ENCODE assay signal across 1 fruit fly cellular context in genomic region chr3L:8186627-8187396, dm6.
TF ChIP-seq lines count a peak whose summit lies in the region.

Gene ERR, minus strand, starts transcription at chr3L:8186671.
Gene Atg18a, plus strand, starts transcription at chr3L:8186857.

TF ChIP-seq in whole organism, embryonic, 481 proteins besides CTCF, POLR2A, EP300 and RAD21 (continued from another document and continues in another):
- peak; percentile 87 for TF ChIP-seq ken (GFP tag; IDR thresholded peaks at IDR 0.05; lab: Robert Waterston, UW)
- TF ChIP-seq danr (GFP tag; IDR thresholded peaks at IDR 0.05; lab: Robert Waterston, UW) = peak; percentile 79; the same call in 1 of the 2 replicates
- peak; percentile 76 for TF ChIP-seq Bdp1 (GFP tag; optimal IDR thresholded peaks at IDR 0.05; lab: Kevin White, UChicago)
- TF ChIP-seq CG7987 (GFP tag; optimal IDR thresholded peaks at IDR 0.05; lab: Kevin White, UChicago) = no peak
- peak; percentile 93 for TF ChIP-seq CG4404 (GFP tag; IDR thresholded peaks at IDR 0.05; lab: Robert Waterston, UW)
- peak; percentile 70 for TF ChIP-seq CG18011 (GFP tag; optimal IDR thresholded peaks at IDR 0.05; lab: Kevin White, UChicago)
- peak; percentile 74 for TF ChIP-seq YL-1 (GFP tag; optimal IDR thresholded peaks at IDR 0.05; lab: Kevin White, UChicago)
- peak; percentile 61 for TF ChIP-seq CG1647 (GFP tag; optimal IDR thresholded peaks at IDR 0.05; lab: Kevin White, UChicago)
- no peak for TF ChIP-seq ewg (GFP tag; optimal IDR thresholded peaks at IDR 0.05; lab: Kevin White, UChicago)
- peak; percentile 80 for TF ChIP-seq Xrp1 (GFP tag; IDR thresholded peaks at IDR 0.05; lab: Robert Waterston, UW)
- no peak for TF ChIP-seq CG17568 (GFP tag; optimal IDR thresholded peaks at IDR 0.05; lab: Kevin White, UChicago)
- TF ChIP-seq CG10366 (GFP tag; IDR thresholded peaks at IDR 0.05; lab: Robert Waterston, UW) = peak; percentile 84
- TF ChIP-seq tio (GFP tag; optimal IDR thresholded peaks at IDR 0.05; lab: Kevin White, UChicago) = no peak
- TF ChIP-seq CG4707 (GFP tag; optimal IDR thresholded peaks at IDR 0.05; lab: Kevin White, UChicago) = no peak
- TF ChIP-seq CG13287 (GFP tag; IDR thresholded peaks at IDR 0.05; lab: Robert Waterston, UW; ENCODE audit: partially characterized antibody) = peak; percentile 70
- peak; percentile 71 for TF ChIP-seq gt (GFP tag; IDR thresholded peaks at IDR 0.05; lab: Robert Waterston, UW)
- TF ChIP-seq CG12299 (tag; optimal IDR thresholded peaks at IDR 0.05; lab: Kevin White, UChicago) = peak; percentile 38
- peak; percentile 78 for TF ChIP-seq Ada2b (GFP tag; IDR thresholded peaks at IDR 0.05; lab: Robert Waterston, UW)
- no peak for TF ChIP-seq Kr (GFP tag; optimal IDR thresholded peaks at IDR 0.05; lab: Kevin White, UChicago)
- TF ChIP-seq CG17186 (GFP tag; optimal IDR thresholded peaks at IDR 0.05; lab: Kevin White, UChicago) = peak; percentile 85
- peak; percentile 63 for TF ChIP-seq CG12744 (GFP tag; optimal IDR thresholded peaks at IDR 0.05; lab: Kevin White, UChicago)
- peak; percentile 87 for TF ChIP-seq jumu (GFP tag; optimal IDR thresholded peaks at IDR 0.05; lab: Kevin White, UChicago)
- TF ChIP-seq zen (tag; optimal IDR thresholded peaks at IDR 0.05; lab: Kevin White, UChicago) = peak; percentile 74
- peak; percentile 33 for TF ChIP-seq Nf-YB (GFP tag; optimal IDR thresholded peaks at IDR 0.05; lab: Kevin White, UChicago)
- peak; percentile 90 for TF ChIP-seq kni (GFP tag; optimal IDR thresholded peaks at IDR 0.05; lab: Kevin White, UChicago)
- TF ChIP-seq NFAT (GFP tag; IDR thresholded peaks at IDR 0.05; lab: Robert Waterston, UW) = peak; percentile 92
- TF ChIP-seq CG12104 (GFP tag; optimal IDR thresholded peaks at IDR 0.05; lab: Kevin White, UChicago) = peak; percentile 58
- peak; percentile 77 for TF ChIP-seq seq (GFP tag; IDR thresholded peaks at IDR 0.05; lab: Robert Waterston, UW)
- TF ChIP-seq Dip3 (GFP tag; optimal IDR thresholded peaks at IDR 0.05; lab: Kevin White, UChicago) = peak; percentile 88
- peak; percentile 83 for TF ChIP-seq CG30020 (tag; optimal IDR thresholded peaks at IDR 0.05; lab: Kevin White, UChicago)
- TF ChIP-seq cas (GFP tag; IDR thresholded peaks at IDR 0.05; lab: Robert Waterston, UW) = peak; percentile 83
- TF ChIP-seq chn (GFP tag; optimal IDR thresholded peaks at IDR 0.05; lab: Kevin White, UChicago) = peak; percentile 87
- TF ChIP-seq CG4360 (GFP tag; IDR thresholded peaks at IDR 0.05; lab: Robert Waterston, UW) = peak; percentile 85
- peak; percentile 92 for TF ChIP-seq lmd (GFP tag; IDR thresholded peaks at IDR 0.05; lab: Robert Waterston, UW)
- peak; percentile 36 for TF ChIP-seq CG1529 (GFP tag; optimal IDR thresholded peaks at IDR 0.05; lab: Kevin White, UChicago)
- no peak for TF ChIP-seq CG11504 (tag; optimal IDR thresholded peaks at IDR 0.05; lab: Kevin White, UChicago)
- TF ChIP-seq CG32532 (GFP tag; IDR thresholded peaks at IDR 0.05; lab: Robert Waterston, UW) = peak; percentile 90
- peak; percentile 94 for TF ChIP-seq CG9215 (GFP tag; IDR thresholded peaks at IDR 0.05; lab: Robert Waterston, UW)
- TF ChIP-seq trem (tag; optimal IDR thresholded peaks at IDR 0.05; lab: Kevin White, UChicago) = peak; percentile 83
- peak; percentile 89 for TF ChIP-seq gem (tag; optimal IDR thresholded peaks at IDR 0.05; lab: Kevin White, UChicago)
- TF ChIP-seq fd3F (GFP tag; optimal IDR thresholded peaks at IDR 0.05; lab: Kevin White, UChicago) = peak; percentile 82
- no peak for TF ChIP-seq CG6813 (GFP tag; optimal IDR thresholded peaks at IDR 0.05; lab: Kevin White, UChicago)
- no peak for TF ChIP-seq run (tag; optimal IDR thresholded peaks at IDR 0.05; lab: Kevin White, UChicago)
- TF ChIP-seq CG12391 (tag; optimal IDR thresholded peaks at IDR 0.05; lab: Kevin White, UChicago) = peak; percentile 91
- peak; percentile 72; the same call in 1 of the 2 replicates for TF ChIP-seq sens-2 (GFP tag; IDR thresholded peaks at IDR 0.05; lab: Robert Waterston, UW)
- TF ChIP-seq hkb (optimal IDR thresholded peaks at IDR 0.05; lab: Kevin White, UChicago) = peak; percentile 93
- TF ChIP-seq hkb (GFP tag; IDR thresholded peaks at IDR 0.05; lab: Robert Waterston, UW) = peak; percentile 62
- TF ChIP-seq ems (GFP tag; optimal IDR thresholded peaks at IDR 0.05; lab: Kevin White, UChicago) = peak; percentile 76
- peak; percentile 84; the same call in 2 of the 3 replicates for TF ChIP-seq CG3726 (GFP tag; IDR thresholded peaks at IDR 0.05; lab: Robert Waterston, UW)
- peak; percentile 81 for TF ChIP-seq Max (GFP tag; optimal IDR thresholded peaks at IDR 0.05; lab: Kevin White, UChicago)
- TF ChIP-seq CG10462 (GFP tag; optimal IDR thresholded peaks at IDR 0.05; lab: Kevin White, UChicago) = peak; percentile 71
- no peak for TF ChIP-seq bigmax (GFP tag; optimal IDR thresholded peaks at IDR 0.05; lab: Kevin White, UChicago)
- TF ChIP-seq ac (GFP tag; optimal IDR thresholded peaks at IDR 0.05; lab: Kevin White, UChicago) = no peak
- TF ChIP-seq CG1792 (GFP tag; optimal IDR thresholded peaks at IDR 0.05; lab: Kevin White, UChicago) = peak; percentile 36
- TF ChIP-seq CG6765 (GFP tag; optimal IDR thresholded peaks at IDR 0.05; lab: Kevin White, UChicago) = no peak
- peak; percentile 92 for TF ChIP-seq CG16815 (GFP tag; optimal IDR thresholded peaks at IDR 0.05; lab: Kevin White, UChicago)
- no peak for TF ChIP-seq oc (tag; optimal IDR thresholded peaks at IDR 0.05; lab: Kevin White, UChicago)
- peak; percentile 89 for TF ChIP-seq CG2712 (tag; optimal IDR thresholded peaks at IDR 0.05; lab: Kevin White, UChicago)
- TF ChIP-seq nerfin-2 (GFP tag; IDR thresholded peaks at IDR 0.05; lab: Robert Waterston, UW; ENCODE audit: partially characterized antibody) = 0 out of 2 replicates have a peak, but pooled peaks have one; percentile 26
- TF ChIP-seq H15 (GFP tag; IDR thresholded peaks at IDR 0.05; lab: Robert Waterston, UW) = peak; percentile 88
- peak; percentile 77 for TF ChIP-seq CG1233 (GFP tag; optimal IDR thresholded peaks at IDR 0.05; lab: Kevin White, UChicago)
- TF ChIP-seq CG3995 (GFP tag; optimal IDR thresholded peaks at IDR 0.05; lab: Kevin White, UChicago) = peak; percentile 51
- TF ChIP-seq sens (GFP tag; lab: Kevin White, UChicago) = peak; percentile 93
- peak; percentile 74 for TF ChIP-seq caup (GFP tag; optimal IDR thresholded peaks at IDR 0.05; lab: Kevin White, UChicago; ENCODE audit: severe bottlenecking)
- TF ChIP-seq Sox102F (GFP tag; optimal IDR thresholded peaks at IDR 0.05; lab: Kevin White, UChicago) = no peak
- peak; percentile 61 to 89 for TF ChIP-seq Pdp1 (GFP tag; optimal IDR thresholded peaks at IDR 0.05; lab: Kevin White, UChicago)
- TF ChIP-seq da (GFP tag; optimal IDR thresholded peaks at IDR 0.05; lab: Kevin White, UChicago) = peak; percentile 1
- peak; percentile 89 for TF ChIP-seq CG7372 (GFP tag; IDR thresholded peaks at IDR 0.05; lab: Robert Waterston, UW)
- peak; percentile 58 for TF ChIP-seq CG43689 (GFP tag; IDR thresholded peaks at IDR 0.05; lab: Robert Waterston, UW)
- 0 out of 3 replicates have a peak, but pooled peaks have one; percentile 45 for TF ChIP-seq hb (GFP tag; IDR thresholded peaks at IDR 0.05; lab: Robert Waterston, UW; ENCODE audit: partially characterized antibody)
- TF ChIP-seq wek (GFP tag; optimal IDR thresholded peaks at IDR 0.05; lab: Kevin White, UChicago) = no peak
- no peak for TF ChIP-seq ash1 (GFP tag; optimal IDR thresholded peaks at IDR 0.05; lab: Kevin White, UChicago)
- peak; percentile 93 for TF ChIP-seq CG2120 (GFP tag; optimal IDR thresholded peaks at IDR 0.05; lab: Kevin White, UChicago)
- peak; percentile 54 for TF ChIP-seq CG3163 (GFP tag; optimal IDR thresholded peaks at IDR 0.05; lab: Kevin White, UChicago)
- peak; percentile 24 for TF ChIP-seq trh (GFP tag; optimal IDR thresholded peaks at IDR 0.05; lab: Kevin White, UChicago)
- TF ChIP-seq grn (GFP tag; optimal IDR thresholded peaks at IDR 0.05; lab: Kevin White, UChicago) = no peak
- peak; percentile 69 for TF ChIP-seq CG8765 (GFP tag; IDR thresholded peaks at IDR 0.05; lab: Robert Waterston, UW)
- TF ChIP-seq knrl (GFP tag; IDR thresholded peaks at IDR 0.05; lab: Robert Waterston, UW; ENCODE audit: partially characterized antibody) = peak; percentile 85
- peak; percentile 58 for TF ChIP-seq CG17385 (GFP tag; optimal IDR thresholded peaks at IDR 0.05; lab: Kevin White, UChicago)
- peak; percentile 98 for TF ChIP-seq cg (GFP tag; optimal IDR thresholded peaks at IDR 0.05; lab: Kevin White, UChicago)
- no peak for TF ChIP-seq D19A (tag; optimal IDR thresholded peaks at IDR 0.05; lab: Kevin White, UChicago)
- TF ChIP-seq Gug (GFP tag; IDR thresholded peaks at IDR 0.05; lab: Robert Waterston, UW) = peak; percentile 93
- peak; percentile 48 for TF ChIP-seq CG8281 (tag; optimal IDR thresholded peaks at IDR 0.05; lab: Kevin White, UChicago)
- TF ChIP-seq CG14441 (GFP tag; IDR thresholded peaks at IDR 0.05; lab: Robert Waterston, UW) = peak; percentile 90
- peak; percentile 88 for TF ChIP-seq CG11085 (GFP tag; IDR thresholded peaks at IDR 0.05; lab: Robert Waterston, UW)
- peak in 1 of 3 experiments; percentile 79 for TF ChIP-seq lola (GFP tag; optimal IDR thresholded peaks at IDR 0.05; lab: Kevin White, UChicago)
- no peak for TF ChIP-seq Jarid2 (GFP tag; optimal IDR thresholded peaks at IDR 0.05; lab: Kevin White, UChicago)
- peak; percentile 81 for TF ChIP-seq Nf-YC (tag; optimal IDR thresholded peaks at IDR 0.05; lab: Kevin White, UChicago)
- TF ChIP-seq Fer1 (GFP tag; optimal IDR thresholded peaks at IDR 0.05; lab: Kevin White, UChicago) = peak; percentile 68
- TF ChIP-seq sr (GFP tag; IDR thresholded peaks at IDR 0.05; lab: Robert Waterston, UW) = peak; percentile 46; the same call in 1 of the 3 replicates
- no peak for TF ChIP-seq sim (GFP tag; IDR thresholded peaks at IDR 0.05; lab: Robert Waterston, UW)
- TF ChIP-seq Dbx (GFP tag; IDR thresholded peaks at IDR 0.05; lab: Robert Waterston, UW) = peak; percentile 86
- peak; percentile 8 for TF ChIP-seq CG11398 (GFP tag; optimal IDR thresholded peaks at IDR 0.05; lab: Kevin White, UChicago)
- peak; percentile 75 for TF ChIP-seq Bteb2 (GFP tag; optimal IDR thresholded peaks at IDR 0.05; lab: Kevin White, UChicago)
- peak; percentile 72 for TF ChIP-seq nerfin-1 (tag; optimal IDR thresholded peaks at IDR 0.05; lab: Kevin White, UChicago)
- peak; percentile 85 for TF ChIP-seq grau (tag; optimal IDR thresholded peaks at IDR 0.05; lab: Kevin White, UChicago)
- peak; percentile 16 for TF ChIP-seq salm (tag; optimal IDR thresholded peaks at IDR 0.05; lab: Kevin White, UChicago)
- peak; percentile 80 for TF ChIP-seq CG9876 (GFP tag; optimal IDR thresholded peaks at IDR 0.05; lab: Kevin White, UChicago)
- TF ChIP-seq yki (optimal IDR thresholded peaks at IDR 0.05; lab: Kevin White, UChicago) = no peak
- peak; percentile 80 for TF ChIP-seq Meics (GFP tag; optimal IDR thresholded peaks at IDR 0.05; lab: Kevin White, UChicago)
- peak; percentile 59 for TF ChIP-seq cato (GFP tag; optimal IDR thresholded peaks at IDR 0.05; lab: Kevin White, UChicago; ENCODE audit: borderline replicate concordance)
- no peak for TF ChIP-seq CG14965 (GFP tag; optimal IDR thresholded peaks at IDR 0.05; lab: Kevin White, UChicago; ENCODE audit: borderline replicate concordance)
- peak; percentile 41 for TF ChIP-seq Ravus (GFP tag; IDR thresholded peaks at IDR 0.05; lab: Robert Waterston, UW)
- peak; percentile 77 for TF ChIP-seq CG17359 (tag; optimal IDR thresholded peaks at IDR 0.05; lab: Kevin White, UChicago)
- TF ChIP-seq sisA (GFP tag; IDR thresholded peaks at IDR 0.05; lab: Robert Waterston, UW) = peak; percentile 91
- TF ChIP-seq CG10209 (GFP tag; optimal IDR thresholded peaks at IDR 0.05; lab: Kevin White, UChicago) = peak; percentile 74
- peak; percentile 36 for TF ChIP-seq crc (GFP tag; optimal IDR thresholded peaks at IDR 0.05; lab: Kevin White, UChicago)
- peak; percentile 75 for TF ChIP-seq PHDP (tag; optimal IDR thresholded peaks at IDR 0.05; lab: Kevin White, UChicago)
- TF ChIP-seq CG2875 (GFP tag; optimal IDR thresholded peaks at IDR 0.05; lab: Kevin White, UChicago) = peak; percentile 17
- TF ChIP-seq Gsc (GFP tag; IDR thresholded peaks at IDR 0.05; lab: Robert Waterston, UW) = peak; percentile 61
- peak; percentile 92 for TF ChIP-seq CG10543 (GFP tag; optimal IDR thresholded peaks at IDR 0.05; lab: Kevin White, UChicago)
- peak; percentile 57 for TF ChIP-seq psq (GFP tag; optimal IDR thresholded peaks at IDR 0.05; lab: Kevin White, UChicago)
- peak; percentile 72 to 79 for TF ChIP-seq Hr51 (GFP tag; optimal IDR thresholded peaks at IDR 0.05; lab: Kevin White, UChicago)
- no peak for TF ChIP-seq Sox100B (GFP tag; optimal IDR thresholded peaks at IDR 0.05; lab: Kevin White, UChicago)
- TF ChIP-seq CrebB (tag; optimal IDR thresholded peaks at IDR 0.05; lab: Kevin White, UChicago) = peak; percentile 13
- TF ChIP-seq Sin3A (optimal IDR thresholded peaks at IDR 0.05; lab: Kevin White, UChicago) = peak; percentile 98
- TF ChIP-seq Stat92E (GFP tag; optimal IDR thresholded peaks at IDR 0.05; lab: Kevin White, UChicago) = peak in 1 of 3 experiments; percentile 7
- no peak for TF ChIP-seq Lpt (GFP tag; optimal IDR thresholded peaks at IDR 0.05; lab: Kevin White, UChicago)
- TF ChIP-seq CG31365 (tag; optimal IDR thresholded peaks at IDR 0.05; lab: Kevin White, UChicago) = peak; percentile 0
- TF ChIP-seq CG16863 (GFP tag; optimal IDR thresholded peaks at IDR 0.05; lab: Kevin White, UChicago) = peak; percentile 51
- TF ChIP-seq CG33557 (GFP tag; optimal IDR thresholded peaks at IDR 0.05; lab: Kevin White, UChicago) = peak; percentile 76
- TF ChIP-seq dan (GFP tag; IDR thresholded peaks at IDR 0.05; lab: Robert Waterston, UW) = peak; percentile 78
- no peak for TF ChIP-seq CG11723 (GFP tag; optimal IDR thresholded peaks at IDR 0.05; lab: Kevin White, UChicago)
- TF ChIP-seq twi (tag; optimal IDR thresholded peaks at IDR 0.05; lab: Kevin White, UChicago) = peak; percentile 78
- peak; percentile 83; the same call in 1 of the 2 replicates for TF ChIP-seq CG31441 (GFP tag; IDR thresholded peaks at IDR 0.05; lab: Robert Waterston, UW)
- TF ChIP-seq CG17802 (tag; optimal IDR thresholded peaks at IDR 0.05; lab: Kevin White, UChicago) = peak; percentile 31
- TF ChIP-seq HLHmδ (GFP tag; optimal IDR thresholded peaks at IDR 0.05; lab: Kevin White, UChicago) = no peak
- peak; percentile 93 for TF ChIP-seq CG30403 (GFP tag; optimal IDR thresholded peaks at IDR 0.05; lab: Kevin White, UChicago)
- peak; percentile 92 for TF ChIP-seq lilli (GFP tag; optimal IDR thresholded peaks at IDR 0.05; lab: Kevin White, UChicago)
- peak; percentile 36; the same call in 1 of the 3 replicates for TF ChIP-seq CG14860 (GFP tag; IDR thresholded peaks at IDR 0.05; lab: Robert Waterston, UW; ENCODE audit: partially characterized antibody)
- TF ChIP-seq Blimp-1 (GFP tag; optimal IDR thresholded peaks at IDR 0.05; lab: Kevin White, UChicago) = peak; percentile 60
